Fruit fly (Drosophila melanogaster): ENCODE results near the gene lmgA.

dm6 chr2L:8548118-8548517 is 19.7 kb upstream of the lmgA start:
- TF ChIP-seq CG33017 (tag; optimal IDR thresholded peaks at IDR 0.05) (no peak), Clk (GFP tag; optimal IDR thresholded peaks at IDR 0.05) (no peak), CG11617 (GFP tag; optimal IDR thresholded peaks at IDR 0.05) (no peak)

All from whole organism, adult.